Fruit fly (Drosophila melanogaster) whole organism, embryonic: ENCODE data around the gene PH4alphaNE2.

Experiments used
- Bdp1 ChIP-seq: fragments of 200-800 bp; sonication (Bioruptor generic); optimal IDR thresholded peaks from 3 replicates; lab custom pipeline; 2016; ENCODE audit warnings: missing biosample characterization, missing genetic modification characterization
- CG10274 ChIP-seq: fragments of 200-800 bp; sonication (Bioruptor generic); optimal IDR thresholded peaks from 3 replicates; lab custom pipeline; 2017; ENCODE audit warnings: missing biosample characterization, mild to moderate bottlenecking, missing genetic modification characterization
- CG11093 ChIP-seq: fragments of 200-800 bp; sonication (Bioruptor generic); IDR thresholded peaks from 3 replicates; pipeline ENCODE4 v1.3.6; 2022; ENCODE audit warnings: missing biosample characterization, missing genetic modification characterization
- CG11504 ChIP-seq: fragments of 200-800 bp; sonication (Bioruptor generic); optimal IDR thresholded peaks from 3 replicates; lab custom pipeline; 2019; ENCODE audit warnings: missing biosample characterization, mild to moderate bottlenecking, missing genetic modification characterization, moderate library complexity
- CG11695 ChIP-seq: fragments of 200-800 bp; sonication (Bioruptor generic); IDR thresholded peaks from 3 replicates; pipeline ENCODE4 v1.3.6; 2022; ENCODE audit warnings: missing biosample characterization, missing genetic modification characterization
- CG11696 ChIP-seq: fragments of 200-800 bp; sonication (Bioruptor generic); IDR thresholded peaks from 2 replicates; pipeline ENCODE4 v1.3.6; 2022; ENCODE audit warnings: missing biosample characterization, missing genetic modification characterization
- CG12219 ChIP-seq: fragments of 200-800 bp; sonication (Bioruptor generic); optimal IDR thresholded peaks from 3 replicates; lab custom pipeline; 2018; ENCODE audit warnings: missing biosample characterization, mild to moderate bottlenecking, missing genetic modification characterization
- CG12659 ChIP-seq: fragments of 200-800 bp; sonication (Bioruptor generic); optimal IDR thresholded peaks from 3 replicates; lab custom pipeline; 2017; ENCODE audit warnings: mild to moderate bottlenecking, missing biosample characterization, missing genetic modification reagents, missing genetic modification characterization
- CG15479 ChIP-seq: fragments of 200-800 bp; sonication (Bioruptor generic); optimal IDR thresholded peaks from 3 replicates; lab custom pipeline; 2019; ENCODE audit warnings: missing biosample characterization, mild to moderate bottlenecking, missing genetic modification characterization, moderate library complexity
- CG17359 ChIP-seq: fragments of 200-800 bp; sonication (Bioruptor generic); optimal IDR thresholded peaks from 3 replicates; lab custom pipeline; 2018; ENCODE audit warnings: missing biosample characterization, mild to moderate bottlenecking, missing genetic modification characterization, moderate library complexity
- CG18599 ChIP-seq: fragments of 200-800 bp; sonication (Bioruptor generic); optimal IDR thresholded peaks from 3 replicates; lab custom pipeline; 2017; ENCODE audit warnings: missing biosample characterization, missing genetic modification characterization, mild to moderate bottlenecking, moderate library complexity, missing genetic modification reagents
- CG18764 ChIP-seq: fragments of 200-800 bp; sonication (Bioruptor generic); optimal IDR thresholded peaks from 3 replicates; lab custom pipeline; 2016; ENCODE audit warnings: missing biosample characterization, missing genetic modification characterization
- CG2120 ChIP-seq: fragments of 200-800 bp; sonication (Bioruptor generic); optimal IDR thresholded peaks from 3 replicates; lab custom pipeline; 2016; ENCODE audit warnings: missing biosample characterization, missing genetic modification characterization
- CG2678 ChIP-seq: fragments of 200-800 bp; sonication (Bioruptor generic); optimal IDR thresholded peaks from 3 replicates; lab custom pipeline; 2019; ENCODE audit warnings: missing biosample characterization, mild to moderate bottlenecking, missing genetic modification characterization, moderate library complexity
- CG33557 ChIP-seq: fragments of 200-800 bp; sonication (Bioruptor generic); optimal IDR thresholded peaks from 2 replicates; lab custom pipeline; 2019; ENCODE audit warnings: missing biosample characterization, mild to moderate bottlenecking, missing genetic modification characterization, moderate library complexity
- CG4328 ChIP-seq: fragments of 200-800 bp; sonication (Bioruptor generic); optimal IDR thresholded peaks from 3 replicates; lab custom pipeline; 2017; ENCODE audit warnings: missing biosample characterization, missing genetic modification reagents, missing genetic modification characterization
- CG4820 ChIP-seq: fragments of 200-800 bp; sonication (Bioruptor generic); optimal IDR thresholded peaks from 3 replicates; lab custom pipeline; 2016; ENCODE audit warnings: missing biosample characterization, missing genetic modification characterization
- CG7556 ChIP-seq: fragments of 200-800 bp; sonication (Bioruptor generic); optimal IDR thresholded peaks from 2 replicates; lab custom pipeline; 2017; ENCODE audit warnings: missing biosample characterization, mild to moderate bottlenecking, missing genetic modification characterization
- CG7963 ChIP-seq: fragments of 200-800 bp; sonication (Bioruptor generic); IDR thresholded peaks from 3 replicates; pipeline ENCODE4 v1.3.6; 2022; ENCODE audit warnings: missing biosample characterization, missing genetic modification characterization; ENCODE audit not compliant: partially characterized antibody
- Dfd ChIP-seq, 2 experiments: fragments of >200 bp; optimal IDR thresholded peaks; 2 replicates each; lab custom pipeline; 2017; ENCODE audit warnings: missing biosample characterization in 2 of 2, missing genetic modification characterization in 2 of 2
- E2f1 ChIP-seq: fragments of 200-800 bp; sonication (Bioruptor generic); IDR thresholded peaks from 2 replicates; pipeline ENCODE4 v1.3.6; 2022; ENCODE audit warnings: missing biosample characterization, missing genetic modification characterization
- ERR ChIP-seq: fragments of 200-800 bp; sonication (Bioruptor generic); optimal IDR thresholded peaks from 2 replicates; lab custom pipeline; 2016; ENCODE audit warnings: missing biosample characterization, missing genetic modification characterization
- Hmr ChIP-seq: fragments of 200-800 bp; sonication (Bioruptor generic); optimal IDR thresholded peaks from 3 replicates; lab custom pipeline; 2017; ENCODE audit warnings: mild to moderate bottlenecking, missing biosample characterization, missing genetic modification reagents, missing genetic modification characterization
- Hr51 ChIP-seq, 2 experiments: fragments of 200-800 bp; sonication (Bioruptor generic); optimal IDR thresholded peaks; 2 replicates in 1 of 2; 3 replicates in 1 of 2; lab custom pipeline; 2016 to 2018; ENCODE audit warnings: missing biosample characterization in 2 of 2, missing genetic modification characterization in 2 of 2, mild to moderate bottlenecking in 1 of 2, moderate library complexity in 1 of 2
- Kr ChIP-seq: fragments of 200-800 bp; sonication (Bioruptor generic); optimal IDR thresholded peaks from 2 replicates; lab custom pipeline; 2017; ENCODE audit warnings: missing biosample characterization, mild to moderate bottlenecking, missing genetic modification characterization
- Mrtf ChIP-seq: fragments of 200-800 bp; sonication (Bioruptor generic); IDR thresholded peaks from 3 replicates; pipeline ENCODE4 v1.3.6; 2022; ENCODE audit warnings: missing biosample characterization, missing genetic modification characterization
- NK7.1 ChIP-seq: fragments of 200-800 bp; sonication (Bioruptor generic); optimal IDR thresholded peaks from 3 replicates; lab custom pipeline; 2016; ENCODE audit warnings: missing biosample characterization, missing genetic modification characterization
- Nf-YA ChIP-seq: fragments of 200-800 bp; sonication (Bioruptor generic); IDR thresholded peaks from 2 replicates; pipeline ENCODE4 v1.3.6; 2022; ENCODE audit warnings: missing biosample characterization, missing genetic modification characterization
- Xbp1 ChIP-seq: fragments of 200-800 bp; sonication (Bioruptor generic); optimal IDR thresholded peaks from 3 replicates; lab custom pipeline; 2016; ENCODE audit warnings: missing biosample characterization, mild to moderate bottlenecking, missing genetic modification characterization
- amos ChIP-seq: fragments of 200-800 bp; sonication (Bioruptor generic); IDR thresholded peaks from 2 replicates; pipeline ENCODE4 v1.3.6; 2022; ENCODE audit warnings: missing biosample characterization, missing genetic modification characterization; ENCODE audit not compliant: partially characterized antibody
- ato ChIP-seq: fragments of 200-800 bp; sonication (Bioruptor generic); IDR thresholded peaks from 2 replicates; pipeline ENCODE4 v1.3.6; 2022; ENCODE audit warnings: missing biosample characterization, missing genetic modification characterization; ENCODE audit not compliant: partially characterized antibody
- chn ChIP-seq: fragments of 200-800 bp; sonication (Bioruptor generic); optimal IDR thresholded peaks from 2 replicates; lab custom pipeline; 2016; ENCODE audit warnings: missing biosample characterization, missing genetic modification characterization
- corto ChIP-seq: fragments of 200-800 bp; sonication (Bioruptor generic); optimal IDR thresholded peaks from 2 replicates; lab custom pipeline; 2016; ENCODE audit warnings: missing biosample characterization, mild to moderate bottlenecking, missing genetic modification characterization, moderate library complexity
- disco-r ChIP-seq: fragments of 200-800 bp; sonication (Bioruptor generic); optimal IDR thresholded peaks from 2 replicates; lab custom pipeline; 2016; ENCODE audit warnings: missing biosample characterization, missing genetic modification characterization
- gcm ChIP-seq: fragments of 200-800 bp; sonication (Bioruptor generic); optimal IDR thresholded peaks from 2 replicates; lab custom pipeline; 2019; ENCODE audit warnings: missing biosample characterization, mild to moderate bottlenecking, missing genetic modification characterization, moderate library complexity
- gem ChIP-seq: fragments of 200-800 bp; sonication (Bioruptor generic); optimal IDR thresholded peaks from 2 replicates; lab custom pipeline; 2019; ENCODE audit warnings: missing biosample characterization, mild to moderate bottlenecking, missing genetic modification characterization, moderate library complexity
- ham ChIP-seq: fragments of 200-800 bp; sonication (Bioruptor generic); IDR thresholded peaks from 2 replicates; pipeline ENCODE4 v1.3.6; 2022; ENCODE audit warnings: missing biosample characterization, missing genetic modification characterization
- hb ChIP-seq: fragments of 200-800 bp; sonication (Bioruptor generic); IDR thresholded peaks from 3 replicates; pipeline ENCODE4 v1.3.6; 2022; ENCODE audit warnings: missing biosample characterization, missing genetic modification characterization; ENCODE audit not compliant: partially characterized antibody
- ind ChIP-seq: fragments of 200-800 bp; sonication (Bioruptor generic); optimal IDR thresholded peaks from 3 replicates; lab custom pipeline; 2016; ENCODE audit warnings: missing biosample characterization, missing genetic modification characterization
- lola ChIP-seq, 3 experiments: fragments of >200 bp in 2 of 3; fragments of 200-800 bp in 1 of 3; sonication (Bioruptor generic) in 1 of 3; optimal IDR thresholded peaks; 2 replicates each; lab custom pipeline; 2017 to 2019; ENCODE audit warnings: missing biosample characterization in 3 of 3, missing genetic modification characterization in 3 of 3, mild to moderate bottlenecking in 1 of 3, moderate library complexity in 1 of 3
- nmo ChIP-seq: fragments of 200-800 bp; sonication (Bioruptor generic); optimal IDR thresholded peaks from 2 replicates; lab custom pipeline; 2018; ENCODE audit warnings: missing biosample characterization, mild to moderate bottlenecking, missing genetic modification characterization, moderate library complexity
- org-1 ChIP-seq: fragments of 200-800 bp; sonication (Bioruptor generic); optimal IDR thresholded peaks from 2 replicates; lab custom pipeline; 2017; ENCODE audit warnings: missing biosample characterization, missing genetic modification characterization
- pfk ChIP-seq: fragments of 200-800 bp; sonication (Bioruptor generic); optimal IDR thresholded peaks from 2 replicates; lab custom pipeline; 2018; ENCODE audit warnings: missing biosample characterization, mild to moderate bottlenecking, missing genetic modification characterization, moderate library complexity
- pros ChIP-seq: fragments of 200-800 bp; sonication (Bioruptor generic); optimal IDR thresholded peaks from 3 replicates; lab custom pipeline; 2019; ENCODE audit warnings: missing biosample characterization, mild to moderate bottlenecking, missing genetic modification characterization, moderate library complexity
- ranshi ChIP-seq: fragments of 200-800 bp; sonication (Bioruptor generic); IDR thresholded peaks from 2 replicates; pipeline ENCODE4 v1.3.6; 2022; ENCODE audit warnings: missing biosample characterization, missing genetic modification characterization
- seq ChIP-seq: fragments of 200-800 bp; sonication (Bioruptor generic); IDR thresholded peaks from 2 replicates; pipeline ENCODE4 v1.3.6; 2022; ENCODE audit warnings: missing biosample characterization, missing genetic modification characterization
- sisA ChIP-seq: fragments of 200-800 bp; sonication (Bioruptor generic); IDR thresholded peaks from 2 replicates; pipeline ENCODE4 v1.3.6; 2022; ENCODE audit warnings: missing biosample characterization, missing genetic modification characterization
- sob ChIP-seq: fragments of 200-800 bp; sonication (Bioruptor generic); IDR thresholded peaks from 2 replicates; pipeline ENCODE4 v1.3.6; 2022; ENCODE audit warnings: missing biosample characterization, missing genetic modification characterization
- zf30C ChIP-seq: fragments of 200-800 bp; sonication (Bioruptor generic); optimal IDR thresholded peaks from 3 replicates; lab custom pipeline; 2018; ENCODE audit warnings: missing biosample characterization, mild to moderate bottlenecking, missing genetic modification characterization

The PH4alphaNE2 gene

dm6 chr3R:30461608-30462243 lies 50.3 kb downstream of the PH4alphaNE2 start (continued):
- no peak for TF ChIP-seq CG10274
- peak; percentile 19 for TF ChIP-seq Xbp1 (GFP tag; lab: Kevin White, UChicago)
- peak; percentile 31; the same call in 1 of the 2 replicates for TF ChIP-seq ranshi (GFP tag; lab: Robert Waterston, UW)
- peak; percentile 31 for TF ChIP-seq nmo (GFP tag; lab: Kevin White, UChicago)
- TF ChIP-seq pros (GFP tag; lab: Kevin White, UChicago): peak; percentile 63
- peak; percentile 23 for TF ChIP-seq CG2120
- TF ChIP-seq CG15479 (GFP tag; lab: Kevin White, UChicago): peak; percentile 21
- no peak for TF ChIP-seq Kr (GFP tag; lab: Kevin White, UChicago)
- no peak for TF ChIP-seq ind (GFP tag; lab: Kevin White, UChicago)
- TF ChIP-seq hb (GFP tag; lab: Robert Waterston, UW): no peak
- TF ChIP-seq ato (GFP tag; lab: Robert Waterston, UW): no peak
- TF ChIP-seq CG18599 (GFP tag; lab: Kevin White, UChicago): peak; percentile 16
- TF ChIP-seq NK7.1: no peak
- no peak for TF ChIP-seq CG11093 (GFP tag; lab: Robert Waterston, UW)
- peak in 1 of 2 experiments; percentile 59 for TF ChIP-seq Hr51 (GFP tag; optimal IDR thresholded peaks at IDR 0.05; lab: Kevin White, UChicago)
- no peak for TF ChIP-seq seq (GFP tag; lab: Robert Waterston, UW)
- TF ChIP-seq gcm (GFP tag; lab: Kevin White, UChicago): peak; percentile 15
- peak; percentile 41 for TF ChIP-seq CG12219 (GFP tag; lab: Kevin White, UChicago)
- TF ChIP-seq ERR: no peak
- TF ChIP-seq CG11696 (GFP tag; lab: Robert Waterston, UW): peak; percentile 89
- TF ChIP-seq org-1: no peak
- TF ChIP-seq CG7556 (GFP tag; lab: Kevin White, UChicago): peak; percentile 2
- TF ChIP-seq CG4820 (GFP tag; lab: Kevin White, UChicago): peak; percentile 10
- TF ChIP-seq CG11504: peak; percentile 59
- TF ChIP-seq pfk: no peak
- TF ChIP-seq amos (GFP tag; lab: Robert Waterston, UW): no peak
- TF ChIP-seq Dfd (GFP tag; optimal IDR thresholded peaks at IDR 0.05; lab: Kevin White, UChicago): no peak
- TF ChIP-seq corto: no peak
- TF ChIP-seq CG17359 (tag; lab: Kevin White, UChicago): peak; percentile 29
- TF ChIP-seq sob (GFP tag; lab: Robert Waterston, UW): no peak
- TF ChIP-seq lola (GFP tag; optimal IDR thresholded peaks at IDR 0.05; lab: Kevin White, UChicago): peak in 1 of 3 experiments; percentile 31
- no peak for TF ChIP-seq CG33557 (GFP tag; lab: Kevin White, UChicago)
- 0 out of 2 replicates have a peak, but pooled peaks have one; percentile 30 for TF ChIP-seq E2f1 (GFP tag; lab: Robert Waterston, UW)
- no peak for TF ChIP-seq Mrtf
- peak; percentile 6 for TF ChIP-seq CG4328 (GFP tag; lab: Kevin White, UChicago)
- TF ChIP-seq zf30C (GFP tag; lab: Kevin White, UChicago): no peak
- TF ChIP-seq CG7963 (GFP tag; lab: Robert Waterston, UW): no peak
- no peak for TF ChIP-seq Nf-YA (GFP tag; lab: Robert Waterston, UW)
- peak; percentile 51 for TF ChIP-seq CG2678
- no peak for TF ChIP-seq disco-r (GFP tag; lab: Kevin White, UChicago)
- TF ChIP-seq gem: peak; percentile 64
- TF ChIP-seq chn: no peak
- no peak for TF ChIP-seq sisA (GFP tag; lab: Robert Waterston, UW)
- no peak for TF ChIP-seq ham (GFP tag; lab: Robert Waterston, UW)
- TF ChIP-seq Hmr (GFP tag; lab: Kevin White, UChicago): peak; percentile 4
- peak; percentile 19 for TF ChIP-seq CG12659 (GFP tag; lab: Kevin White, UChicago)
- no peak for TF ChIP-seq CG18764
- no peak for TF ChIP-seq CG11695 (GFP tag; lab: Robert Waterston, UW)
- TF ChIP-seq Bdp1 (GFP tag; lab: Kevin White, UChicago): no peak
